Fruit fly (Drosophila melanogaster) whole organism, embryonic: ENCODE measurements around the gene HINT1.

ENCODE experiments used
- CG10147 ChIP-seq: fragments of 200-800 bp; sonication (Bioruptor generic); optimal IDR thresholded peaks from 2 replicates; lab custom pipeline; 2019; ENCODE audit warnings: missing biosample characterization, mild to moderate bottlenecking, missing genetic modification characterization, moderate library complexity
- CG10267 ChIP-seq: fragments of 200-800 bp; sonication (Bioruptor generic); optimal IDR thresholded peaks from 2 replicates; lab custom pipeline; 2018; ENCODE audit warnings: missing biosample characterization, mild to moderate bottlenecking, missing genetic modification characterization, moderate library complexity
- CG10321 ChIP-seq: fragments of 200-800 bp; sonication (Bioruptor generic); IDR thresholded peaks from 2 replicates; pipeline ENCODE4 v1.3.6; 2022; ENCODE audit warnings: missing biosample characterization, missing genetic modification characterization
- CG10431 ChIP-seq: fragments of 200-800 bp; sonication (Bioruptor generic); optimal IDR thresholded peaks from 3 replicates; lab custom pipeline; 2018; ENCODE audit warnings: missing biosample characterization, mild to moderate bottlenecking, missing genetic modification characterization
- CG11093 ChIP-seq: fragments of 200-800 bp; sonication (Bioruptor generic); IDR thresholded peaks from 3 replicates; pipeline ENCODE4 v1.3.6; 2022; ENCODE audit warnings: missing biosample characterization, missing genetic modification characterization
- CG11456 ChIP-seq: fragments of 200-800 bp; sonication (Bioruptor generic); IDR thresholded peaks from 3 replicates; pipeline ENCODE4 v1.3.6; 2022; ENCODE audit warnings: missing biosample characterization, missing genetic modification characterization
- CG14441 ChIP-seq: fragments of 200-800 bp; sonication (Bioruptor generic); IDR thresholded peaks from 2 replicates; pipeline ENCODE4 v1.3.6; 2022; ENCODE audit warnings: missing biosample characterization, missing genetic modification characterization
- CG14965 ChIP-seq: fragments of 200-800 bp; sonication (Bioruptor generic); optimal IDR thresholded peaks from 2 replicates; lab custom pipeline; 2016; ENCODE audit warnings: missing biosample characterization, missing genetic modification characterization, borderline replicate concordance
- CG15479 ChIP-seq: fragments of 200-800 bp; sonication (Bioruptor generic); optimal IDR thresholded peaks from 3 replicates; lab custom pipeline; 2019; ENCODE audit warnings: missing biosample characterization, mild to moderate bottlenecking, missing genetic modification characterization, moderate library complexity
- CG17829 ChIP-seq: fragments of 200-800 bp; optimal IDR thresholded peaks from 2 replicates; lab custom pipeline; 2019; ENCODE audit warnings: missing biosample characterization, mild to moderate bottlenecking, missing genetic modification characterization, moderate library complexity
- CG18262 ChIP-seq: fragments of 200-800 bp; optimal IDR thresholded peaks from 3 replicates; lab custom pipeline; 2019; ENCODE audit warnings: missing biosample characterization, mild to moderate bottlenecking, missing genetic modification characterization, moderate library complexity
- CG3281 ChIP-seq: fragments of 200-800 bp; sonication (Bioruptor generic); optimal IDR thresholded peaks from 3 replicates; lab custom pipeline; 2017; ENCODE audit warnings: missing biosample characterization, mild to moderate bottlenecking, missing genetic modification characterization
- CG34376 ChIP-seq: fragments of 200-800 bp; sonication (Bioruptor generic); optimal IDR thresholded peaks from 2 replicates; lab custom pipeline; 2018; ENCODE audit warnings: missing biosample characterization, mild to moderate bottlenecking, missing genetic modification characterization
- CG8290 ChIP-seq, 3 experiments: fragments of 200-800 bp; sonication (Bioruptor generic); optimal IDR thresholded peaks; 2 replicates each; lab custom pipeline; 2016 to 2019; ENCODE audit warnings: missing biosample characterization in 3 of 3, missing genetic modification characterization in 3 of 3, mild to moderate bottlenecking in 2 of 3, moderate library complexity in 1 of 3
- CG8924 ChIP-seq: fragments of 200-800 bp; optimal IDR thresholded peaks from 3 replicates; lab custom pipeline; 2019; ENCODE audit warnings: missing biosample characterization, mild to moderate bottlenecking, missing genetic modification characterization, moderate library complexity
- CG9437 ChIP-seq: fragments of 200-800 bp; sonication (Bioruptor generic); optimal IDR thresholded peaks from 2 replicates; lab custom pipeline; 2018; ENCODE audit warnings: missing biosample characterization, mild to moderate bottlenecking, missing genetic modification characterization
- CG9797 ChIP-seq: fragments of 200-800 bp; sonication (Bioruptor generic); optimal IDR thresholded peaks from 3 replicates; lab custom pipeline; 2018; ENCODE audit warnings: missing biosample characterization, mild to moderate bottlenecking, missing genetic modification characterization
- CoRest ChIP-seq: fragments of 200-800 bp; sonication (Bioruptor generic); optimal IDR thresholded peaks from 3 replicates; lab custom pipeline; 2018; ENCODE audit warnings: missing biosample characterization, mild to moderate bottlenecking, missing genetic modification characterization, moderate library complexity
- D ChIP-seq, 2 experiments: fragments of 200-800 bp in 1 of 2; fragments of >200 bp in 1 of 2; sonication (Bioruptor generic) in 1 of 2; optimal IDR thresholded peaks; 2 replicates in 1 of 2; 3 replicates in 1 of 2; lab custom pipeline; 2017; ENCODE audit warnings: mild to moderate bottlenecking in 1 of 2, missing biosample characterization in 1 of 2, missing genetic modification characterization in 1 of 2, missing genetic modification reagents in 1 of 2
- Dll ChIP-seq: fragments of 200-800 bp; sonication (Bioruptor generic); IDR thresholded peaks from 4 replicates; pipeline ENCODE4 v1.3.6; 2022; ENCODE audit warnings: missing biosample characterization, missing genetic modification characterization; ENCODE audit not compliant: partially characterized antibody
- E2f1 ChIP-seq: fragments of 200-800 bp; sonication (Bioruptor generic); IDR thresholded peaks from 2 replicates; pipeline ENCODE4 v1.3.6; 2022; ENCODE audit warnings: missing biosample characterization, missing genetic modification characterization
- E2f2 ChIP-seq: fragments of 200-800 bp; sonication (Bioruptor generic); IDR thresholded peaks from 2 replicates; pipeline ENCODE4 v1.3.6; 2022; ENCODE audit warnings: missing biosample characterization, missing genetic modification characterization
- Ets97D ChIP-seq: fragments of 200-800 bp; sonication (Bioruptor generic); optimal IDR thresholded peaks from 3 replicates; lab custom pipeline; 2016; ENCODE audit warnings: missing biosample characterization, missing genetic modification characterization
- H15 ChIP-seq: fragments of 200-800 bp; sonication (Bioruptor generic); IDR thresholded peaks from 3 replicates; pipeline ENCODE4 v1.3.6; 2022; ENCODE audit warnings: missing biosample characterization, missing genetic modification characterization
- MBD-R2 ChIP-seq: fragments of 200-800 bp; sonication (Bioruptor generic); IDR thresholded peaks from 2 replicates; pipeline ENCODE4 v1.3.6; 2022; ENCODE audit warnings: missing biosample characterization, missing genetic modification characterization
- Meics ChIP-seq: fragments of 200-800 bp; sonication (Bioruptor generic); optimal IDR thresholded peaks from 2 replicates; lab custom pipeline; 2017; ENCODE audit warnings: missing biosample characterization, mild to moderate bottlenecking, missing genetic modification characterization
- Nf-YC ChIP-seq: fragments of 200-800 bp; optimal IDR thresholded peaks from 3 replicates; lab custom pipeline; 2019; ENCODE audit warnings: missing biosample characterization, mild to moderate bottlenecking, missing genetic modification characterization, moderate library complexity
- Pdp1 ChIP-seq, 2 experiments: fragments of 200-800 bp; sonication (Bioruptor generic); optimal IDR thresholded peaks; 3 replicates each; lab custom pipeline; 2016; ENCODE audit warnings: missing biosample characterization in 2 of 2, missing genetic modification characterization in 2 of 2, mild to moderate bottlenecking in 1 of 2, moderate library complexity in 1 of 2
- Rx ChIP-seq: fragments of 200-800 bp; sonication (Bioruptor generic); IDR thresholded peaks from 2 replicates; pipeline ENCODE4 v1.3.6; 2022; ENCODE audit warnings: missing biosample characterization, missing genetic modification characterization
- Vsx1 ChIP-seq: fragments of 200-800 bp; sonication (Bioruptor generic); optimal IDR thresholded peaks from 2 replicates; lab custom pipeline; 2017; ENCODE audit warnings: missing biosample characterization, mild to moderate bottlenecking, missing genetic modification characterization, missing genetic modification reagents
- Xbp1 ChIP-seq: fragments of 200-800 bp; sonication (Bioruptor generic); optimal IDR thresholded peaks from 3 replicates; lab custom pipeline; 2016; ENCODE audit warnings: missing biosample characterization, mild to moderate bottlenecking, missing genetic modification characterization
- crp ChIP-seq, 2 experiments: fragments of 200-800 bp; sonication (Bioruptor generic); optimal IDR thresholded peaks; 2 replicates in 1 of 2; 3 replicates in 1 of 2; lab custom pipeline; 2017; ENCODE audit warnings: missing biosample characterization in 2 of 2, missing genetic modification characterization in 2 of 2, mild to moderate bottlenecking in 1 of 2, moderate library complexity in 1 of 2
- cwo ChIP-seq: fragments of 200-800 bp; sonication (Bioruptor generic); optimal IDR thresholded peaks from 3 replicates; lab custom pipeline; 2017; ENCODE audit warnings: missing biosample characterization, missing genetic modification characterization, mild to moderate bottlenecking, moderate library complexity, missing genetic modification reagents
- dmrt11E ChIP-seq: fragments of 200-800 bp; sonication (Bioruptor generic); optimal IDR thresholded peaks from 3 replicates; lab custom pipeline; 2018; ENCODE audit warnings: missing biosample characterization, mild to moderate bottlenecking, missing genetic modification characterization, moderate library complexity
- kah ChIP-seq: fragments of 200-800 bp; sonication (Bioruptor generic); optimal IDR thresholded peaks from 2 replicates; lab custom pipeline; 2018; ENCODE audit warnings: missing biosample characterization, mild to moderate bottlenecking, missing genetic modification characterization
- knrl ChIP-seq: fragments of 200-800 bp; sonication (Bioruptor generic); IDR thresholded peaks from 3 replicates; pipeline ENCODE4 v1.3.6; 2022; ENCODE audit warnings: missing biosample characterization, missing genetic modification characterization; ENCODE audit not compliant: partially characterized antibody
- lab ChIP-seq: fragments of 200-800 bp; sonication (Bioruptor generic); optimal IDR thresholded peaks from 3 replicates; lab custom pipeline; 2017; ENCODE audit warnings: missing biosample characterization, missing genetic modification characterization, mild to moderate bottlenecking, moderate library complexity, missing genetic modification reagents
- maf-S ChIP-seq: fragments of 200-800 bp; sonication (Bioruptor generic); optimal IDR thresholded peaks from 2 replicates; lab custom pipeline; 2016; ENCODE audit warnings: missing biosample characterization, missing genetic modification characterization
- mirr ChIP-seq: fragments of 200-800 bp; sonication (Bioruptor generic); optimal IDR thresholded peaks from 3 replicates; lab custom pipeline; 2018; ENCODE audit warnings: missing biosample characterization, mild to moderate bottlenecking, missing genetic modification characterization
- nerfin-1 ChIP-seq: fragments of 200-800 bp; sonication (Bioruptor generic); optimal IDR thresholded peaks from 3 replicates; lab custom pipeline; 2019; ENCODE audit warnings: missing biosample characterization, mild to moderate bottlenecking, missing genetic modification characterization, moderate library complexity
- nmo ChIP-seq: fragments of 200-800 bp; sonication (Bioruptor generic); optimal IDR thresholded peaks from 2 replicates; lab custom pipeline; 2018; ENCODE audit warnings: missing biosample characterization, mild to moderate bottlenecking, missing genetic modification characterization, moderate library complexity
- nom ChIP-seq: fragments of 200-800 bp; sonication (Bioruptor generic); optimal IDR thresholded peaks from 2 replicates; lab custom pipeline; 2017; ENCODE audit warnings: missing biosample characterization, missing genetic modification characterization, mild to moderate bottlenecking, moderate library complexity, missing genetic modification reagents
- odd ChIP-seq: fragments of 200-800 bp; sonication (Bioruptor generic); optimal IDR thresholded peaks from 2 replicates; lab custom pipeline; 2017; ENCODE audit warnings: missing biosample characterization, mild to moderate bottlenecking, missing genetic modification characterization
- sens ChIP-seq: fragments of 200-800 bp; sonication (Bioruptor generic); peaks from one replicate; lab custom pipeline; 2016; ENCODE audit warnings: missing biosample characterization, missing genetic modification characterization
- slou ChIP-seq: fragments of 200-800 bp; sonication (Bioruptor generic); optimal IDR thresholded peaks from 3 replicates; lab custom pipeline; 2016; ENCODE audit warnings: missing biosample characterization, missing genetic modification characterization
- trh ChIP-seq: fragments of 200-800 bp; sonication (Bioruptor generic); optimal IDR thresholded peaks from 2 replicates; lab custom pipeline; 2016; ENCODE audit warnings: missing biosample characterization, missing genetic modification characterization
- tx ChIP-seq: fragments of 200-800 bp; sonication (Bioruptor generic); optimal IDR thresholded peaks from 2 replicates; lab custom pipeline; 2016; ENCODE audit warnings: missing biosample characterization, missing genetic modification characterization

The HINT1 gene

dm6 chr2L:2769476-2770185 lies at the start of gene HINT1, which contains the start of gene colt (continued):
- no peak for TF ChIP-seq E2f1 (GFP tag; lab: Robert Waterston, UW)
- peak; percentile 42 for TF ChIP-seq Nf-YC (tag; lab: Kevin White, UChicago)
- TF ChIP-seq Xbp1 (GFP tag; lab: Kevin White, UChicago): peak; percentile 22
- peak; percentile 56 for TF ChIP-seq nerfin-1 (tag; lab: Kevin White, UChicago)
- peak; percentile 23 for TF ChIP-seq kah (GFP tag; lab: Kevin White, UChicago)
- peak; percentile 31 for TF ChIP-seq CG9437 (GFP tag; lab: Kevin White, UChicago)
- peak; percentile 59 for TF ChIP-seq Vsx1 (GFP tag; lab: Kevin White, UChicago)
- TF ChIP-seq tx (GFP tag; lab: Kevin White, UChicago): no peak
- TF ChIP-seq nmo (GFP tag; lab: Kevin White, UChicago): peak; percentile 58
- peak; percentile 22 for TF ChIP-seq CG10431 (GFP tag; lab: Kevin White, UChicago)
- TF ChIP-seq D (optimal IDR thresholded peaks at IDR 0.05; lab: Kevin White, UChicago): no peak
- no peak for TF ChIP-seq D (GFP tag; optimal IDR thresholded peaks at IDR 0.05; lab: Kevin White, UChicago)
- TF ChIP-seq trh (GFP tag; lab: Kevin White, UChicago): no peak
- TF ChIP-seq CG18262 (tag; lab: Kevin White, UChicago): peak; percentile 1
- peak; percentile 52 for TF ChIP-seq CG17829 (tag; lab: Kevin White, UChicago)
- no peak for TF ChIP-seq CG8290 (GFP tag; optimal IDR thresholded peaks at IDR 0.05; lab: Kevin White, UChicago)
- TF ChIP-seq CG8290 (tag; optimal IDR thresholded peaks at IDR 0.05; lab: Kevin White, UChicago): peak in 1 of 2 experiments; percentile 18
- TF ChIP-seq CG3281 (GFP tag; lab: Kevin White, UChicago): peak; percentile 43
- TF ChIP-seq CoRest (tag; lab: Kevin White, UChicago): peak; percentile 47
- TF ChIP-seq odd (GFP tag; lab: Kevin White, UChicago): no peak
- TF ChIP-seq CG8924 (tag; lab: Kevin White, UChicago): peak; percentile 75
- TF ChIP-seq E2f2: no peak; the same call in 1 of the 2 replicates
- no peak for TF ChIP-seq maf-S (GFP tag; lab: Kevin White, UChicago)
- TF ChIP-seq CG14965 (GFP tag; lab: Kevin White, UChicago): no peak
- no peak for TF ChIP-seq slou (GFP tag; lab: Kevin White, UChicago)
- TF ChIP-seq H15 (GFP tag; lab: Robert Waterston, UW): no peak
- no peak for TF ChIP-seq CG10321
- peak; percentile 99 for TF ChIP-seq nom (GFP tag; lab: Kevin White, UChicago)
- no peak for TF ChIP-seq Rx (GFP tag; lab: Robert Waterston, UW)
- TF ChIP-seq lab (GFP tag; lab: Kevin White, UChicago): peak; percentile 15
- TF ChIP-seq CG11456: no peak
- peak in 1 of 2 experiments; percentile 95 for TF ChIP-seq Pdp1 (GFP tag; optimal IDR thresholded peaks at IDR 0.05; lab: Kevin White, UChicago)
- peak in 1 of 2 experiments; percentile 54 for TF ChIP-seq crp (GFP tag; optimal IDR thresholded peaks at IDR 0.05; lab: Kevin White, UChicago)
- TF ChIP-seq knrl (GFP tag; lab: Robert Waterston, UW): peak; percentile 36; the same call in 1 of the 3 replicates
- peak; percentile 28 for TF ChIP-seq Meics (GFP tag; lab: Kevin White, UChicago)
- peak; percentile 6 for TF ChIP-seq dmrt11E
- peak; percentile 56 for TF ChIP-seq CG34376
- TF ChIP-seq CG11093: no peak
- TF ChIP-seq CG9797 (GFP tag; lab: Kevin White, UChicago): peak; percentile 74
- peak; percentile 20 for TF ChIP-seq CG15479 (GFP tag; lab: Kevin White, UChicago)
- TF ChIP-seq Ets97D: peak; percentile 45
- TF ChIP-seq mirr (GFP tag; lab: Kevin White, UChicago): peak; percentile 41
- TF ChIP-seq sens: peak; percentile 86
- TF ChIP-seq cwo: no peak
- peak; percentile 45 for TF ChIP-seq CG10267
- TF ChIP-seq CG14441 (GFP tag; lab: Robert Waterston, UW): peak; percentile 37; the same call in 1 of the 2 replicates
- peak; percentile 37; the same call in 1 of the 4 replicates for TF ChIP-seq Dll
- peak; percentile 1 for TF ChIP-seq CG10147 (GFP tag; lab: Kevin White, UChicago)
- peak; percentile 96 for TF ChIP-seq MBD-R2 (GFP tag; lab: Robert Waterston, UW)
